Worm (Caenorhabditis elegans) whole organism, L4/young adult: ENCODE data around the gene ZK1321.1.

Experiments used
- W03F9.2 ChIP-seq: fragments of 150-350 bp; optimal IDR thresholded peaks from 2 replicates; lab custom pipeline; 2014; ENCODE audit warnings: missing biosample characterization, missing genetic modification characterization
- dao-5 ChIP-seq: sonication (generic microtip); optimal IDR thresholded peaks from 2 replicates; lab custom pipeline; 2016; ENCODE audit warnings: missing genotype, missing genetic modification characterization, moderate library complexity, missing compliant biosample characterization
- him-1 ChIP-seq: sonication (generic microtip); optimal IDR thresholded peaks from 2 replicates; lab custom pipeline; 2016; ENCODE audit warnings: missing genotype, missing genetic modification reagents, missing genetic modification characterization, missing compliant biosample characterization

DNA sequence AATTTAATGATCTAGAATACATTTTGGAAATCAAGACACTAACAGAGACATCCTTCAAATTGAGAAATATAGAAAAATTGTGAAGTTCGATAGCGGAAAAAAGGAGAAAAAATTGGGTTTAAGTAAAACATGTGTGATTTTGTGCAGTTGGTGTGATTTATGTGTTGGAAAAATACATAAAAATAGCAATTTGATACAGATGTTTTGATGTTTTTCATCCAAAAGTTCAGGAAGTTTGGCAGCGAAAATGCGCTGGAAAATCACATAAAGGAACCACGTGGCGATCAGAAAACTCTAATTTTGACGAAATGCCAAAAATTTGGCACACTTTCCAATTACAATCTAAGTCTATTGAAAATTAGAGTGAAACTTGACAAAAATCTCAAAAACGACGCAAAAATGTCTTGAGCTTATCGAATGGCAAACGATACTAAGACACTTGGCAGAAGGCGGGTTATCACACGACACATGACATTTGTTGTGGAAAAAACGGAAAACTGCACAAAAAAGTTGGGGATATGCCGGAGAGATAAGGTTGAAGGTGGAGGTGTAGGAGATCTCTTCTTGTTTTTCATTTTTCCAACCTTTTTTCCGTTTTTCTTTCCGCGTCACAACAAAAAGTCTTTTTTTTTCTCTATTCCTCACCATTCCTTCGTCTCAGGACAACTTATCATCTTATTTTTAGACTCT, 20.2 kb downstream of the ZK1321.1 start, which contains the start of gene ZK1321.4:
- TF ChIP-seq W03F9.2 (no peak), him-1 (no peak), dao-5 (tag; lab: Kevin White, UChicago) (no peak)
